Worm (Caenorhabditis elegans): Measurements from ENCODE around the gene irld-51.
A peak's percentile ranks its signal among the peaks of the same experiment; 100 is the strongest.

The irld-51 gene

ce11 chrII:2922359-2922758 is 30.2 kb downstream of the irld-51 start:
- TF ChIP-seq W03F9.2 (tag; optimal IDR thresholded peaks at IDR 0.05) (no peak), dao-5 (tag; optimal IDR thresholded peaks at IDR 0.05) (no peak), him-1 (tag; optimal IDR thresholded peaks at IDR 0.05) (no peak)

- TF ChIP-seq W03F9.2 (tag; optimal IDR thresholded peaks at IDR 0.05) (no peak), him-1 (tag; optimal IDR thresholded peaks at IDR 0.05) (no peak), dao-5 (tag; optimal IDR thresholded peaks at IDR 0.05) (no peak)
Observed at ce11 chrII:2921860-2922259, 30.7 kb downstream of the irld-51 start.

- TF ChIP-seq him-1 (tag; optimal IDR thresholded peaks at IDR 0.05) (no peak), W03F9.2 (tag; optimal IDR thresholded peaks at IDR 0.05) (peak; percentile 4), dao-5 (tag; optimal IDR thresholded peaks at IDR 0.05) (no peak)
Observed at ce11 chrII:2920817-2921458, 31.6 kb downstream of the irld-51 start.

ce11 chrII:2920234-2920633 is 32.3 kb downstream of the irld-51 start:
- TF ChIP-seq him-1 (tag; optimal IDR thresholded peaks at IDR 0.05) (no peak), dao-5 (tag; optimal IDR thresholded peaks at IDR 0.05) (no peak), W03F9.2 (tag; optimal IDR thresholded peaks at IDR 0.05) (no peak)

- TF ChIP-seq him-1 (tag; optimal IDR thresholded peaks at IDR 0.05) (no peak), dao-5 (tag; optimal IDR thresholded peaks at IDR 0.05) (no peak), W03F9.2 (tag; optimal IDR thresholded peaks at IDR 0.05) (peak; percentile 36)
Observed at ce11 chrII:2919074-2919857, 33.3 kb downstream of the irld-51 start, which contains the start of the genes ncap-1 and Y110A2AR.1. ncap-1 (minus strand) TSS chrII:2919314. Y110A2AR.1 (plus strand) TSS chrII:2919710.

ce11 chrII:2913505-2913904 is 39.0 kb downstream of the irld-51 start, which contains the start of gene ubc-15:
ubc-15 (minus strand) TSS chrII:2913605.
- TF ChIP-seq him-1 (tag; optimal IDR thresholded peaks at IDR 0.05): no peak
- no peak for TF ChIP-seq dao-5 (tag; optimal IDR thresholded peaks at IDR 0.05)
- no peak for TF ChIP-seq W03F9.2 (tag; optimal IDR thresholded peaks at IDR 0.05)

- no peak for TF ChIP-seq W03F9.2 (tag; optimal IDR thresholded peaks at IDR 0.05)
- no peak for TF ChIP-seq him-1 (tag; optimal IDR thresholded peaks at IDR 0.05)
- TF ChIP-seq dao-5 (tag; optimal IDR thresholded peaks at IDR 0.05): no peak
Observed at ce11 chrII:2903748-2904147, 48.8 kb downstream of the irld-51 start.

- TF ChIP-seq him-1 (tag; optimal IDR thresholded peaks at IDR 0.05) (no peak), dao-5 (tag; optimal IDR thresholded peaks at IDR 0.05) (no peak), W03F9.2 (tag; optimal IDR thresholded peaks at IDR 0.05) (no peak)
Observed at ce11 chrII:2901158-2901557, 51.4 kb downstream of the irld-51 start.

- TF ChIP-seq dao-5 (tag; optimal IDR thresholded peaks at IDR 0.05): no peak
- no peak for TF ChIP-seq W03F9.2 (tag; optimal IDR thresholded peaks at IDR 0.05)
- no peak for TF ChIP-seq him-1 (tag; optimal IDR thresholded peaks at IDR 0.05)
Observed at ce11 chrII:2900248-2900647, 52.3 kb downstream of the irld-51 start, which contains the start of gene ubc-26. ubc-26 (minus strand) TSS chrII:2900348.

All from whole organism, L4/young adult.